Worm (Caenorhabditis elegans): ENCODE results near the gene lec-4.

The lec-4 gene

DNA sequence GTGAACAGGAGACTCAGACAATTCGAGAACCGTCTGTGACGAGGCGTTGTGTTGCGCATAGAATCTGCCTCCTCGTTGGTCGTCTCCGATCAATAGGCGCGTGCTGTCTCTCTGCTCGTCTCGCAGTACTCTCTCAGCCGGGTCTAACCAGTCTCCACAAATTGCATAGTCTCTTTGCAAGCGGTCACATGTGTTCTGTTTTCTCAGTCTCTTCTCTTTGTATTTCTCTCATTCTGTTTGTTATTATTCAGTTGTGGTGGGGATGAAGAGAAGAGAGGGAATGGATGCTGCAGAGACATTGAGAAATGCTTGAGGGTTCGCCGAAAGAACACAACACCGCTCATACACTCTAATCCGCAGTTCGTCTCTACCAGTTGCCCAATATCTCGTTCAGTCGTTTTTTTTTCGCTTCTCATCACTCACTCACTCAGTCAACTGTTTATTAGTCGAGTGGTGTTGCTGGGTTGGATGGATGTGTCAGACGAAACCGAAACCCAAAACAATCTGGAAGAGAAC is 28.3 kb upstream of the lec-4 start (continued):
- TF ChIP-seq lir-1 (GFP tag; conservative IDR thresholded peaks at IDR 0.05) = no peak; the same call in 1 of the 2 replicates
- TF ChIP-seq ztf-28 (GFP tag; IDR thresholded peaks at IDR 0.05) = no peak
- peak; percentile 95 for TF ChIP-seq K12H6.12 (tag; optimal IDR thresholded peaks at IDR 0.05)
- TF ChIP-seq K11D2.4 (GFP tag; IDR thresholded peaks at IDR 0.05) = peak; percentile 89
- TF ChIP-seq rec-8 (tag; optimal IDR thresholded peaks at IDR 0.05) = peak in 1 of 2 experiments; percentile 5
- no peak for TF ChIP-seq ets-4 (GFP tag; optimal IDR thresholded peaks at IDR 0.05)
- TF ChIP-seq C06A6.2 (GFP tag; conservative IDR thresholded peaks at IDR 0.05) = peak; percentile 86
- peak; percentile 77 for TF ChIP-seq B0035.1 (tag; optimal IDR thresholded peaks at IDR 0.05)
- TF ChIP-seq lag-1 (GFP tag; IDR thresholded peaks at IDR 0.05) = no peak
- TF ChIP-seq C17E4.6 (GFP tag; IDR thresholded peaks at IDR 0.05) = 0 out of 2 replicates have a peak, but pooled peaks have one; percentile 56
- TF ChIP-seq pha-4 (tag; optimal IDR thresholded peaks at IDR 0.05) = peak; percentile 82
- TF ChIP-seq ceh-91 (GFP tag; IDR thresholded peaks at IDR 0.05) = no peak
- TF ChIP-seq zfh-2 (GFP tag; conservative IDR thresholded peaks at IDR 0.05) = peak; percentile 96
- TF ChIP-seq B0261.1 (tag; optimal IDR thresholded peaks at IDR 0.05) = no peak
- TF ChIP-seq him-1 (tag; optimal IDR thresholded peaks at IDR 0.05) = no peak
- TF ChIP-seq mel-28 (tag; optimal IDR thresholded peaks at IDR 0.05; ENCODE audit: borderline replicate concordance) = no peak
- TF ChIP-seq unc-62 (GFP tag; optimal IDR thresholded peaks at IDR 0.05) = peak; percentile 83
- TF ChIP-seq tbx-9 (tag; optimal IDR thresholded peaks at IDR 0.05; ENCODE audit: borderline replicate concordance) = no peak
- peak; percentile 53 for TF ChIP-seq dpff-1 (tag; optimal IDR thresholded peaks at IDR 0.05)
- peak; percentile 76 for TF ChIP-seq T07F8.4 (tag; optimal IDR thresholded peaks at IDR 0.05)
- no peak for TF ChIP-seq efl-1 (GFP tag; optimal IDR thresholded peaks at IDR 0.05)
- TF ChIP-seq F33H1.4 (GFP tag; IDR thresholded peaks at IDR 0.05) = no peak
- TF ChIP-seq madf-8 (GFP tag; conservative IDR thresholded peaks at IDR 0.05) = no peak
- no peak for TF ChIP-seq sdz-38 (tag; optimal IDR thresholded peaks at IDR 0.05)
- TF ChIP-seq bed-1 (GFP tag; IDR thresholded peaks at IDR 0.05) = no peak
- no peak for TF ChIP-seq cebp-1 (GFP tag; IDR thresholded peaks at IDR 0.05)
- peak; percentile 93 for TF ChIP-seq cebp-1 (tag; optimal IDR thresholded peaks at IDR 0.05)
- TF ChIP-seq mcd-1 (GFP tag; IDR thresholded peaks at IDR 0.05) = peak; percentile 78
- TF ChIP-seq pbrm-1 (GFP tag; IDR thresholded peaks at IDR 0.05) = peak; percentile 84
- TF ChIP-seq Y56A3A.18 (GFP tag; IDR thresholded peaks at IDR 0.05) = 0 out of 2 replicates have a peak, but pooled peaks have one; percentile 61
- TF ChIP-seq ama-1 (optimal IDR thresholded peaks at IDR 0.05) = peak; percentile 73
- TF ChIP-seq ama-1 (GFP tag; optimal IDR thresholded peaks at IDR 0.05) = no peak
- no peak for TF ChIP-seq attf-6 (GFP tag; IDR thresholded peaks at IDR 0.05)
- TF ChIP-seq aptf-2 (GFP tag; conservative IDR thresholded peaks at IDR 0.05) = no peak
- no peak for TF ChIP-seq T26A5.8 (tag; optimal IDR thresholded peaks at IDR 0.05)
- TF ChIP-seq let-526 (GFP tag; IDR thresholded peaks at IDR 0.05) = peak; percentile 84
- TF ChIP-seq gei-17 (GFP tag; optimal IDR thresholded peaks at IDR 0.05) = peak; percentile 72
- TF ChIP-seq ceh-100 (GFP tag; IDR thresholded peaks at IDR 0.05) = peak; percentile 18; the same call in 1 of the 2 replicates
- no peak for TF ChIP-seq nhr-179 (tag; optimal IDR thresholded peaks at IDR 0.05)
- TF ChIP-seq ztf-25 (GFP tag; IDR thresholded peaks at IDR 0.05) = no peak
- TF ChIP-seq tbp1 (GFP tag; optimal IDR thresholded peaks at IDR 0.05) = peak; percentile 53
- TF ChIP-seq somi-1 (GFP tag; optimal IDR thresholded peaks at IDR 0.05) = peak; percentile 98
- no peak for TF ChIP-seq snpc-3.4 (tag; optimal IDR thresholded peaks at IDR 0.05)
- peak; percentile 30 for TF ChIP-seq nhr-90 (tag; optimal IDR thresholded peaks at IDR 0.05)
- TF ChIP-seq ceh-79 (tag; optimal IDR thresholded peaks at IDR 0.05) = no peak
- peak; percentile 93 for TF ChIP-seq ceh-27 (GFP tag; optimal IDR thresholded peaks at IDR 0.05)
- peak; percentile 56; the same call in 1 of the 2 replicates for TF ChIP-seq egl-44 (GFP tag; IDR thresholded peaks at IDR 0.05)
- TF ChIP-seq ekl-4 (GFP tag; IDR thresholded peaks at IDR 0.05) = peak; percentile 91
- no peak for TF ChIP-seq hrde-1 (tag; optimal IDR thresholded peaks at IDR 0.05; ENCODE audit: borderline replicate concordance)

Data from whole organism, young adult.